Fruit fly (Drosophila melanogaster) whole organism, adult: Measurements from ENCODE around the gene CG6656.

Experiments used
- ovo ChIP-seq: fragments of 200-800 bp; sonication (Bioruptor generic); optimal IDR thresholded peaks from 2 replicates; lab custom pipeline; 2016; ENCODE audit warnings: missing biosample characterization, missing genetic modification characterization
- pad ChIP-seq: fragments of 200-800 bp; sonication (Bioruptor generic); optimal IDR thresholded peaks from 3 replicates; lab custom pipeline; 2017; ENCODE audit warnings: missing biosample characterization, missing genetic modification characterization, mild to moderate bottlenecking, moderate library complexity, missing genetic modification reagents

DNA sequence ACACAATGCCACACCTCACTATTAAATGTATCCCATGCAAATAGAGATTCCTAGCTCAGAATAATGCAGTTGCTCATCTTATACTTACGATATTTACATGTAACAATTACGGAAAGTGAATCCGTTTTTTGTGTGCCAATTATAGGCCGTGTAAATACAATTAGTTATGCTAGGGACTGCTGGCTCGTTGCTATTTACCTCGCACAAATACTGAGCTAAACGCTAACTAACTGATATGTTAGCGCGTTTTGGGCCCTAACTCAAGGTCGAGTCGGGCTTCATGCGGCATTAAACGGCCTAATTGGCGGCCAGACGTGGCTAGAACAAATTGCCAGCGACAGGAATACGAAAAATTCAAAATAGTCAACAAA, 18.2 kb upstream of the CG6656 start:
- TF ChIP-seq pad (GFP tag; lab: Kevin White, UChicago): no peak
- no peak for TF ChIP-seq ovo (GFP tag; lab: Kevin White, UChicago)
